Worm (Caenorhabditis elegans): ENCODE data around the gene T26C11.9.

T26C11.9 gene

ce11 chrX:1830475-1830874 lies 23.2 kb downstream of the T26C11.9 start:
- TF ChIP-seq ztf-11 (tag; optimal IDR thresholded peaks at IDR 0.05) (no peak), unc-120 (tag; optimal IDR thresholded peaks at IDR 0.05; ENCODE audit: poor library complexity, severe bottlenecking) (no peak), nhr-28 (tag; optimal IDR thresholded peaks at IDR 0.05) (no peak), lin-32 (GFP tag; optimal IDR thresholded peaks at IDR 0.05) (no peak), lsy-2 (tag; optimal IDR thresholded peaks at IDR 0.05) (no peak), cnd-1 (tag; optimal IDR thresholded peaks at IDR 0.05) (no peak), mep-1 (tag; optimal IDR thresholded peaks at IDR 0.05) (no peak), ceh-83 (GFP tag; optimal IDR thresholded peaks at IDR 0.05) (no peak), ces-1 (GFP tag; optimal IDR thresholded peaks at IDR 0.05) (no peak), unc-62 (GFP tag; optimal IDR thresholded peaks at IDR 0.05) (no peak), bed-3 (GFP tag; optimal IDR thresholded peaks at IDR 0.05) (no peak)

ce11 chrX:1829937-1830336 lies 23.7 kb downstream of the T26C11.9 start, which contains the start of gene C14E2.6:
TSS of gene C14E2.6 (minus strand) at chrX:1830037.
- no peak for TF ChIP-seq mab-5 (tag; optimal IDR thresholded peaks at IDR 0.05)

- TF ChIP-seq nhr-76 (tag; optimal IDR thresholded peaks at IDR 0.05) (no peak), ceh-83 (GFP tag; optimal IDR thresholded peaks at IDR 0.05) (no peak), sem-2 (GFP tag; optimal IDR thresholded peaks at IDR 0.05) (no peak), blmp-1 (tag; optimal IDR thresholded peaks at IDR 0.05) (no peak), nhr-28 (tag; optimal IDR thresholded peaks at IDR 0.05) (no peak), M03D4.4 (tag; optimal IDR thresholded peaks at IDR 0.05) (no peak), flh-1 (GFP tag; optimal IDR thresholded peaks at IDR 0.05) (no peak), ceh-39 (tag; optimal IDR thresholded peaks at IDR 0.05) (no peak), cnd-1 (tag; optimal IDR thresholded peaks at IDR 0.05) (no peak)
Measured at ce11 chrX:1826166-1826565, 27.5 kb downstream of the T26C11.9 start, which contains the start of gene C14E2.1. TSS of gene C14E2.1 (plus strand) at chrX:1826466.

ce11 chrX:1825290-1825832 lies 28.3 kb downstream of the T26C11.9 start, which contains the start of gene C14E2.5:
TSS of gene C14E2.5 (minus strand) at chrX:1825340.
- no peak for TF ChIP-seq M03D4.4 (tag; optimal IDR thresholded peaks at IDR 0.05)
- TF ChIP-seq nhr-28 (tag; optimal IDR thresholded peaks at IDR 0.05) = no peak
- no peak for TF ChIP-seq sptf-1 (tag; optimal IDR thresholded peaks at IDR 0.05)
- TF ChIP-seq mab-5 (tag; optimal IDR thresholded peaks at IDR 0.05) = no peak
- no peak for TF ChIP-seq flh-1 (GFP tag; optimal IDR thresholded peaks at IDR 0.05)

- TF ChIP-seq mls-2 (tag; optimal IDR thresholded peaks at IDR 0.05) (no peak), tbx-8 (GFP tag; optimal IDR thresholded peaks at IDR 0.05) (no peak), ceh-83 (GFP tag; optimal IDR thresholded peaks at IDR 0.05) (no peak)
Measured at ce11 chrX:1821235-1821634, 32.4 kb downstream of the T26C11.9 start, which contains the start of gene C14E2.4. TSS of gene C14E2.4 (minus strand) at chrX:1821335.

ce11 chrX:1816106-1816505 lies 37.5 kb downstream of the T26C11.9 start, which contains the start of gene C14E2.7:
TSS of gene C14E2.7 (plus strand) at chrX:1816406.
- no peak for TF ChIP-seq lsy-2 (tag; optimal IDR thresholded peaks at IDR 0.05)
- TF ChIP-seq ces-1 (GFP tag; optimal IDR thresholded peaks at IDR 0.05) = no peak
- no peak for TF ChIP-seq snpc-4 (tag; optimal IDR thresholded peaks at IDR 0.05)
- TF ChIP-seq drap-1 (GFP tag; optimal IDR thresholded peaks at IDR 0.05) = no peak
- TF ChIP-seq sptf-1 (tag; optimal IDR thresholded peaks at IDR 0.05) = no peak
- no peak for TF ChIP-seq nhr-2 (tag; optimal IDR thresholded peaks at IDR 0.05)
- no peak for TF ChIP-seq flh-1 (GFP tag; optimal IDR thresholded peaks at IDR 0.05)
- TF ChIP-seq blmp-1 (tag; optimal IDR thresholded peaks at IDR 0.05) = no peak
- no peak for TF ChIP-seq sem-2 (GFP tag; optimal IDR thresholded peaks at IDR 0.05)

ce11 chrX:1811436-1811835 lies 42.2 kb downstream of the T26C11.9 start, which contains the start of gene C14E2.3:
TSS of gene C14E2.3 (minus strand) at chrX:1811536.
- TF ChIP-seq ceh-39 (tag; optimal IDR thresholded peaks at IDR 0.05) (no peak), nhr-2 (tag; optimal IDR thresholded peaks at IDR 0.05) (no peak), unc-62 (GFP tag; optimal IDR thresholded peaks at IDR 0.05) (no peak), tbx-8 (GFP tag; optimal IDR thresholded peaks at IDR 0.05) (no peak), sptf-1 (tag; optimal IDR thresholded peaks at IDR 0.05) (no peak), lsy-2 (tag; optimal IDR thresholded peaks at IDR 0.05) (no peak), elt-1 (tag; optimal IDR thresholded peaks at IDR 0.05; ENCODE audit: borderline replicate concordance, insufficient read depth) (no peak), drap-1 (GFP tag; optimal IDR thresholded peaks at IDR 0.05) (no peak), sem-2 (GFP tag; optimal IDR thresholded peaks at IDR 0.05) (no peak), nhr-12 (tag; optimal IDR thresholded peaks at IDR 0.05) (no peak), bed-3 (GFP tag; optimal IDR thresholded peaks at IDR 0.05) (no peak), lin-13 (tag; optimal IDR thresholded peaks at IDR 0.05) (no peak), ceh-83 (GFP tag; optimal IDR thresholded peaks at IDR 0.05) (no peak), nhr-28 (tag; optimal IDR thresholded peaks at IDR 0.05) (no peak), snpc-4 (tag; optimal IDR thresholded peaks at IDR 0.05) (no peak), ham-2 (GFP tag; optimal IDR thresholded peaks at IDR 0.05) (no peak), unc-120 (tag; optimal IDR thresholded peaks at IDR 0.05; ENCODE audit: poor library complexity, severe bottlenecking) (no peak)
